Worm (Caenorhabditis elegans) whole organism, L4/young adult: ENCODE results near the gene decr-1.1.

Source experiments
- W03F9.2 ChIP-seq: fragments of 150-350 bp; optimal IDR thresholded peaks from 2 replicates; lab custom pipeline; 2014; ENCODE audit warnings: missing biosample characterization, missing genetic modification characterization
- dao-5 ChIP-seq: sonication (generic microtip); optimal IDR thresholded peaks from 2 replicates; lab custom pipeline; 2016; ENCODE audit warnings: missing genotype, missing genetic modification characterization, moderate library complexity, missing compliant biosample characterization

- TF ChIP-seq W03F9.2 (tag; lab: Kevin White, UChicago) (no peak), dao-5 (tag; lab: Kevin White, UChicago) (no peak)
These were observed 42.3 kb upstream of the decr-1.1 start for ce11 chrV:13739901-13740300.
